Worm (Caenorhabditis elegans) whole organism, young adult: ENCODE results near the gene fbxa-84.
A peak's percentile ranks its signal among the peaks of the same experiment; 100 is the strongest.

Source experiments
- B0261.1 ChIP-seq: sonication (generic microtip); optimal IDR thresholded peaks from 2 replicates; lab custom pipeline; 2016; ENCODE audit warnings: mild to moderate bottlenecking, missing genetic modification characterization, moderate library complexity, missing compliant biosample characterization
- F37B4.10 ChIP-seq: fragments of 200-800 bp; sonication (Bioruptor generic); IDR thresholded peaks from 2 replicates; pipeline ENCODE4 v1.3.6; 2022; ENCODE audit warnings: missing genetic modification characterization, missing compliant biosample characterization
- F57A8.1 ChIP-seq: fragments of 200-800 bp; sonication (Bioruptor generic); optimal IDR thresholded peaks from 2 replicates; lab custom pipeline; 2018; ENCODE audit warnings: mild to moderate bottlenecking, missing genetic modification characterization, moderate library complexity, missing compliant biosample characterization
- T07F8.4 ChIP-seq: sonication (generic microtip); optimal IDR thresholded peaks from 2 replicates; lab custom pipeline; 2016; ENCODE audit warnings: mild to moderate bottlenecking, missing genetic modification characterization, moderate library complexity, missing compliant biosample characterization
- T26A5.8 ChIP-seq: sonication (generic microtip); optimal IDR thresholded peaks from 2 replicates; lab custom pipeline; 2016; ENCODE audit warnings: missing genetic modification characterization, missing compliant biosample characterization
- Y53F4B.3 ChIP-seq: fragments of 200-800 bp; sonication (Bioruptor generic); IDR thresholded peaks from 2 replicates; pipeline ENCODE4 v1.3.6; 2022; ENCODE audit warnings: missing genetic modification reagents, missing genetic modification characterization, missing compliant biosample characterization
- ama-1 ChIP-seq, 3 experiments: fragments of 150-350 bp in 1 of 3; sonication (generic microtip) in 2 of 3; optimal IDR thresholded peaks; 2 replicates each; lab custom pipeline; 2014 to 2018; ENCODE audit warnings: missing biosample characterization in 2 of 3, missing genetic modification characterization in 2 of 3, missing genetic modification reagents in 2 of 3
- aptf-2 ChIP-seq: fragments of 200-800 bp; sonication (Bioruptor generic); conservative IDR thresholded peaks from 2 replicates; pipeline ENCODE4 v1.3.6; 2022; ENCODE audit warnings: missing genetic modification reagents, missing genetic modification characterization, missing compliant biosample characterization
- aptf-3 ChIP-seq: fragments of 200-800 bp; sonication (Bioruptor generic); IDR thresholded peaks from 2 replicates; pipeline ENCODE4 v1.3.6; 2022; ENCODE audit warnings: missing genetic modification characterization, missing compliant biosample characterization
- athp-1 ChIP-seq: sonication (generic microtip); optimal IDR thresholded peaks from 2 replicates; lab custom pipeline; 2017; ENCODE audit warnings: mild to moderate bottlenecking, missing genetic modification characterization, missing compliant biosample characterization
- attf-5 ChIP-seq: fragments of 200-800 bp; sonication (Bioruptor generic); optimal IDR thresholded peaks from 2 replicates; lab custom pipeline; 2018; ENCODE audit warnings: mild to moderate bottlenecking, missing genetic modification characterization, missing compliant biosample characterization
- ccch-3 ChIP-seq: fragments of 200-800 bp; sonication (Bioruptor generic); optimal IDR thresholded peaks from 2 replicates; lab custom pipeline; 2018; ENCODE audit warnings: mild to moderate bottlenecking, missing genetic modification characterization, missing compliant biosample characterization
- ceh-58 ChIP-seq: fragments of 200-800 bp; sonication (Bioruptor generic); IDR thresholded peaks from 2 replicates; pipeline ENCODE4 v1.3.6; 2022; ENCODE audit warnings: missing genetic modification characterization, missing compliant biosample characterization
- ceh-79 ChIP-seq: sonication (generic microtip); optimal IDR thresholded peaks from 2 replicates; lab custom pipeline; 2017; ENCODE audit warnings: mild to moderate bottlenecking, missing genetic modification characterization, missing compliant biosample characterization
- ceh-91 ChIP-seq: fragments of 200-800 bp; sonication (Bioruptor generic); IDR thresholded peaks from 2 replicates; pipeline ENCODE4 v1.3.6; 2022; ENCODE audit warnings: missing genetic modification reagents, missing genetic modification characterization, missing compliant biosample characterization
- efl-1 ChIP-seq: fragments of 150-350 bp; optimal IDR thresholded peaks from 2 replicates; lab custom pipeline; 2014; ENCODE audit warnings: missing biosample characterization, missing genetic modification reagents, missing genetic modification characterization
- egl-18 ChIP-seq: fragments of 200-800 bp; sonication (Bioruptor generic); IDR thresholded peaks from 2 replicates; pipeline ENCODE4 v1.3.6; 2022; ENCODE audit warnings: missing genetic modification reagents, missing genetic modification characterization, missing compliant biosample characterization
- ets-4 ChIP-seq: fragments of 200-800 bp; sonication (Bioruptor generic); optimal IDR thresholded peaks from 2 replicates; lab custom pipeline; 2018; ENCODE audit warnings: mild to moderate bottlenecking, missing genetic modification characterization, missing compliant biosample characterization
- hlh-12 ChIP-seq: sonication (generic microtip); optimal IDR thresholded peaks from 2 replicates; lab custom pipeline; 2016; ENCODE audit warnings: missing genetic modification characterization, missing compliant biosample characterization
- hlh-26 ChIP-seq: fragments of 200-800 bp; sonication (Bioruptor generic); conservative IDR thresholded peaks from 2 replicates; pipeline ENCODE4 v1.3.6; 2022; ENCODE audit warnings: missing genetic modification reagents, missing genetic modification characterization, missing compliant biosample characterization
- hsf-1 ChIP-seq: fragments of 200-800 bp; sonication (Bioruptor generic); IDR thresholded peaks from 2 replicates; pipeline ENCODE4 v1.3.6; 2022; ENCODE audit warnings: missing genetic modification reagents, missing genetic modification characterization, missing compliant biosample characterization
- lag-1 ChIP-seq: fragments of 200-800 bp; sonication (Bioruptor generic); IDR thresholded peaks from 2 replicates; pipeline ENCODE4 v1.3.6; 2022; ENCODE audit warnings: missing genetic modification reagents, missing genetic modification characterization, missing compliant biosample characterization
- let-607 ChIP-seq, 2 experiments: fragments of 200-800 bp in 1 of 2; sonication (Bioruptor generic) in 1 of 2; sonication (generic microtip) in 1 of 2; optimal IDR thresholded peaks; 2 replicates each; lab custom pipeline; 2016 to 2018; ENCODE audit warnings: mild to moderate bottlenecking in 2 of 2, missing compliant biosample characterization in 2 of 2, missing genetic modification characterization in 2 of 2, moderate library complexity in 2 of 2, missing genotype in 1 of 2
- lin-54 ChIP-seq: fragments of 200-800 bp; sonication (Bioruptor generic); optimal IDR thresholded peaks from 2 replicates; lab custom pipeline; 2018; ENCODE audit warnings: mild to moderate bottlenecking, missing genetic modification characterization, missing compliant biosample characterization
- mcd-1 ChIP-seq: fragments of 200-800 bp; sonication (Bioruptor generic); IDR thresholded peaks from 2 replicates; pipeline ENCODE4 v1.3.6; 2022; ENCODE audit warnings: missing genetic modification reagents, missing genetic modification characterization, missing compliant biosample characterization
- mel-28 ChIP-seq: sonication (generic microtip); optimal IDR thresholded peaks from 2 replicates; lab custom pipeline; 2016; ENCODE audit warnings: borderline replicate concordance, mild to moderate bottlenecking, missing genetic modification characterization, missing compliant biosample characterization
- nfya-1 ChIP-seq: sonication (generic microtip); optimal IDR thresholded peaks from 2 replicates; lab custom pipeline; 2017; ENCODE audit warnings: antibody characterized with exemption, missing compliant biosample characterization, missing genetic modification characterization, borderline replicate concordance; ENCODE audit not compliant: insufficient read depth
- nhr-80 ChIP-seq: sonication (generic microtip); optimal IDR thresholded peaks from 2 replicates; lab custom pipeline; 2016; ENCODE audit warnings: missing genetic modification characterization, missing compliant biosample characterization
- rpc-1 ChIP-seq, 2 experiments: fragments of 150-350 bp in 1 of 2; sonication (generic microtip) in 1 of 2; optimal IDR thresholded peaks; 2 replicates each; lab custom pipeline; 2014 to 2018; ENCODE audit warnings: missing biosample characterization in 1 of 2, missing genetic modification characterization in 1 of 2, missing genetic modification reagents in 1 of 2, missing genotype in 1 of 2
- snpc-1.3 ChIP-seq: sonication (generic microtip); optimal IDR thresholded peaks from 2 replicates; lab custom pipeline; 2017; ENCODE audit warnings: missing genetic modification characterization, mild to moderate bottlenecking, missing compliant biosample characterization, antibody characterized with exemption, moderate library complexity, missing genotype, missing genetic modification reagents; ENCODE audit not compliant: insufficient read depth
- snpc-3.4 ChIP-seq: sonication (generic microtip); optimal IDR thresholded peaks from 2 replicates; lab custom pipeline; 2017; ENCODE audit warnings: missing genetic modification characterization, mild to moderate bottlenecking, missing compliant biosample characterization, antibody characterized with exemption, moderate library complexity, missing genotype, missing genetic modification reagents
- somi-1 ChIP-seq: fragments of 200-800 bp; sonication (Bioruptor generic); optimal IDR thresholded peaks from 2 replicates; lab custom pipeline; 2018; ENCODE audit warnings: mild to moderate bottlenecking, missing genetic modification characterization, missing compliant biosample characterization
- tbx-9 ChIP-seq: sonication (generic microtip); optimal IDR thresholded peaks from 2 replicates; lab custom pipeline; 2016; ENCODE audit warnings: borderline replicate concordance, missing genetic modification characterization, inconsistent platforms, missing compliant biosample characterization
- unc-62 ChIP-seq: fragments of 150-350 bp; optimal IDR thresholded peaks from 2 replicates; lab custom pipeline; 2014; ENCODE audit warnings: missing biosample characterization, missing genetic modification reagents, missing genetic modification characterization
- zim-3 ChIP-seq: sonication (generic microtip); optimal IDR thresholded peaks from 2 replicates; lab custom pipeline; 2017; ENCODE audit warnings: mild to moderate bottlenecking, missing genetic modification characterization, moderate library complexity, missing compliant biosample characterization
- ztf-18 ChIP-seq: sonication (generic microtip); optimal IDR thresholded peaks from 2 replicates; lab custom pipeline; 2016; ENCODE audit warnings: missing genotype, mild to moderate bottlenecking, missing genetic modification characterization, missing compliant biosample characterization
- ztf-22 ChIP-seq: fragments of 200-800 bp; sonication (Bioruptor generic); optimal IDR thresholded peaks from 2 replicates; lab custom pipeline; 2018; ENCODE audit warnings: mild to moderate bottlenecking, missing genetic modification characterization, moderate library complexity, missing compliant biosample characterization
- ztf-26 ChIP-seq: sonication (generic microtip); optimal IDR thresholded peaks from 2 replicates; lab custom pipeline; 2017; ENCODE audit warnings: missing genetic modification characterization, missing compliant biosample characterization
- ztf-28 ChIP-seq: fragments of 200-800 bp; sonication (Bioruptor generic); IDR thresholded peaks from 2 replicates; pipeline ENCODE4 v1.3.6; 2022; ENCODE audit warnings: missing genetic modification reagents, missing genetic modification characterization, missing compliant biosample characterization
- ztf-3 ChIP-seq: fragments of 200-800 bp; sonication (Bioruptor generic); optimal IDR thresholded peaks from 2 replicates; lab custom pipeline; 2018; ENCODE audit warnings: mild to moderate bottlenecking, missing genetic modification characterization, missing compliant biosample characterization

fbxa-84 gene

ce11 chrV:15162697-15163096, 19.5 kb upstream of the fbxa-84 start, which contains the start of gene srz-11:
Gene srz-11 (plus strand): TSS chrV:15163082.
- no peak for TF ChIP-seq ets-4
- no peak for TF ChIP-seq mcd-1 (GFP tag; lab: Robert Waterston, UW)
- no peak for TF ChIP-seq T26A5.8 (tag; lab: Kevin White, UChicago)

DNA sequence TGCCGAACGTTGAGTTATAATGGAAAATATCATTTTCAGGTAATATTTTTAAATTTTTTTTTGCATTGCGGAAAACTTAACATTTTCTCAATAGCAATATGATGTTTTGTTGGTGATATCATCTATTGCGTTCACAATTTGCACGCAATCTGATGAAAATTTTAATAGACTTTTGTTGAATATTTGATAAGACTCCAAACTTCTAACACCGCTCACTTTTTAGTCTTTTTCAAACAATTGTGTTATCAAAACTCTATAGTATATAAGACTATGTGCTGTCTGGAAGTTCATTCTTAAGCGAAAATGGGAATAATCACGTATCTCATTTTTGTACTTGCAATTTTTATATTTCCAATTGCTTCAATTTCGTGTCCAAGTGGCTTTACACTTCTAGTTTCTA, 6.8 kb upstream of the fbxa-84 start, which contains the start of gene clec-47:
TSS of gene clec-47 (plus strand) at position 301 of the 400 bp plus-strand sequence.
- TF ChIP-seq efl-1 (GFP tag; lab: Kevin White, UChicago): no peak
- TF ChIP-seq ztf-26: no peak
- no peak for TF ChIP-seq nhr-80 (tag; lab: Kevin White, UChicago)
- no peak for TF ChIP-seq lin-54 (GFP tag; lab: Kevin White, UChicago)
- no peak for TF ChIP-seq ztf-3
- no peak for TF ChIP-seq ceh-79 (tag; lab: Kevin White, UChicago)
- no peak for TF ChIP-seq T26A5.8 (tag; lab: Kevin White, UChicago)

DNA sequence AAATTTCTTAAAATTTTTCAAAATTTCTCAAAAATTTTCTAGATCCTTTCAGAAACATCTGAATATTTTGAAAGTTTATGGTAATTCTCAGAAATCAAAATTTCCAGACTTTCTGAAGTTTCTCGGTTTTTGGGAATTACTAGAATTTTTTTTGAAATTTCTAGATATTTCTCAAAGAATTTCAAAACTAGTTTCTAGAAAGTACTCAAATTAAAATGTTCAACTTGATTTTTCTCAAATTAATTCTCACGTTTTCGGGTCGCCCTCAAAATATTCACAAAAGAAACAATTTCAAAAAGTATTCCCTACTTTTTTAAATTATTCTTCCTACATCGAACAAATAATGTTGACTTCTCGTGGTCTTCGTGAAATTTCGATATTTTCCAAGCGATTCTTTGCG, 2.5 kb upstream of the fbxa-84 start, which contains the start of gene T09F5.10:
TSS of gene T09F5.10 (plus strand) at position 301 of the 400 bp plus-strand sequence.
- TF ChIP-seq tbx-9 (tag; lab: Kevin White, UChicago): no peak
- no peak for TF ChIP-seq hsf-1
- TF ChIP-seq egl-18: no peak
- TF ChIP-seq B0261.1 (tag; lab: Kevin White, UChicago): no peak
- TF ChIP-seq mel-28: no peak
- no peak for TF ChIP-seq lag-1
- no peak for TF ChIP-seq zim-3 (tag; lab: Kevin White, UChicago)
- TF ChIP-seq ztf-18 (tag; lab: Kevin White, UChicago): no peak
- TF ChIP-seq ama-1 (optimal IDR thresholded peaks at IDR 0.05; lab: Kevin White, UChicago): no peak
- TF ChIP-seq ama-1 (GFP tag; optimal IDR thresholded peaks at IDR 0.05; lab: Kevin White, UChicago): no peak

DNA sequence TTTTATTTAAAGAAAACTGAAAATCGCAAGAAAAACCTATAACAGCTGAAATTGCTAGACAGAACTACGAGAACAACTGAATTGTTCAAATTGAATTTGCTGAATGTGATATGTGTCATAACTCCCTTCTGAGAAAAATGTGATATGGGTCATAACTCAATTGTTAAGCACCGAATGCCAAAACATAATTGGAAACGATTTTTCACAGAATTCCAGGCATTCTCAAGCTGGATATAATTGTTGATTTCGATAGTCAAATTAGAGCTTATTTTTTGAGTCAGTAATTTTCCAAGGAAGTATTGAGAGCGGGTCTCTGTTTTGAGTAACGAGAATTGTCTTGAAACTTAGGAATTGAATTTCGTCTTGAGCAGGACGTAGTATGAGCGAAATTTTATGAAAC, 341 bp upstream of the fbxa-84 start:
- no peak for TF ChIP-seq snpc-1.3
- no peak for TF ChIP-seq rpc-1 (optimal IDR thresholded peaks at IDR 0.05; lab: Kevin White, UChicago)
- no peak for TF ChIP-seq rpc-1 (tag; optimal IDR thresholded peaks at IDR 0.05; lab: Kevin White, UChicago)
- no peak for TF ChIP-seq Y53F4B.3 (GFP tag; lab: Robert Waterston, UW)
- TF ChIP-seq somi-1 (GFP tag; lab: Kevin White, UChicago): no peak
- TF ChIP-seq ztf-22 (GFP tag; lab: Kevin White, UChicago): no peak

ce11 chrV:15184097-15185040, 2.1 kb downstream of the fbxa-84 start, which contains the start of gene Y75B12B.1:
Gene Y75B12B.1 (plus strand): TSS chrV:15184699.
- TF ChIP-seq hlh-26 (no peak), nfya-1 (tag; lab: Kevin White, UChicago) (no peak), ceh-91 (GFP tag; lab: Robert Waterston, UW) (peak; percentile 74), ceh-58 (GFP tag; lab: Robert Waterston, UW) (no peak), ceh-79 (tag; lab: Kevin White, UChicago) (no peak), unc-62 (GFP tag; lab: Kevin White, UChicago) (no peak), snpc-3.4 (peak; percentile 66), aptf-3 (GFP tag; lab: Robert Waterston, UW) (no peak), attf-5 (GFP tag; lab: Kevin White, UChicago) (no peak), T07F8.4 (tag; lab: Kevin White, UChicago) (no peak), ztf-28 (GFP tag; lab: Robert Waterston, UW) (0 out of 2 replicates have a peak, but pooled peaks have one; percentile 57), F37B4.10 (GFP tag; lab: Robert Waterston, UW) (no peak), ccch-3 (GFP tag; lab: Kevin White, UChicago) (no peak), athp-1 (peak; percentile 94), hlh-12 (tag; lab: Kevin White, UChicago) (no peak), let-607 (tag; optimal IDR thresholded peaks at IDR 0.05; lab: Kevin White, UChicago) (no peak), lag-1 (no peak), aptf-2 (GFP tag; lab: Robert Waterston, UW) (no peak), F57A8.1 (GFP tag; lab: Kevin White, UChicago) (no peak)
